Fruit fly (Drosophila melanogaster): ENCODE data around the gene CG6833.
A peak's percentile ranks its signal among the peaks of the same experiment; 100 is the strongest.

Gene CG6833

dm6 chr3L:14004963-14005458, 46.0 kb upstream of the CG6833 start (continued):
- TF ChIP-seq Drgx (GFP tag; IDR thresholded peaks at IDR 0.05) (peak; percentile 99), Myb (GFP tag; optimal IDR thresholded peaks at IDR 0.05) (peak; percentile 86), CG6683 (GFP tag; optimal IDR thresholded peaks at IDR 0.05) (peak; percentile 84), eve (GFP tag; optimal IDR thresholded peaks at IDR 0.05) (no peak), fd96Cb (tag; optimal IDR thresholded peaks at IDR 0.05) (peak; percentile 97), Pdp1 (GFP tag; optimal IDR thresholded peaks at IDR 0.05) (peak; percentile 95 to 96), Meics (GFP tag; optimal IDR thresholded peaks at IDR 0.05) (peak; percentile 94), sens (GFP tag) (peak; percentile 99), dati (GFP tag; IDR thresholded peaks at IDR 0.05) (peak; percentile 88), hb (GFP tag; IDR thresholded peaks at IDR 0.05; ENCODE audit: partially characterized antibody) (no peak), CG9817 (tag; optimal IDR thresholded peaks at IDR 0.05) (peak; percentile 95), emc (GFP tag; optimal IDR thresholded peaks at IDR 0.05) (peak; percentile 89), CG9932 (GFP tag; IDR thresholded peaks at IDR 0.05) (peak; percentile 94), CG11456 (GFP tag; IDR thresholded peaks at IDR 0.05) (peak; percentile 88), Tbp (GFP tag; optimal IDR thresholded peaks at IDR 0.05) (no peak), al (GFP tag; IDR thresholded peaks at IDR 0.05) (peak; percentile 76; the same call in 1 of the 2 replicates), Dip3 (GFP tag; optimal IDR thresholded peaks at IDR 0.05) (peak; percentile 91), Dad (GFP tag; optimal IDR thresholded peaks at IDR 0.05) (peak; percentile 95), CG11085 (GFP tag; IDR thresholded peaks at IDR 0.05) (peak; percentile 87), usp (GFP tag; optimal IDR thresholded peaks at IDR 0.05) (no peak), Hr51 (GFP tag; optimal IDR thresholded peaks at IDR 0.05) (peak; percentile 93 to 96), ranshi (GFP tag; IDR thresholded peaks at IDR 0.05) (peak; percentile 96), CG6689 (GFP tag; IDR thresholded peaks at IDR 0.05) (peak; percentile 93), Hr3 (GFP tag; optimal IDR thresholded peaks at IDR 0.05) (peak; percentile 93), fd64A (GFP tag; optimal IDR thresholded peaks at IDR 0.05) (peak; percentile 91), slbo (GFP tag; IDR thresholded peaks at IDR 0.05) (peak; percentile 98), gsb (GFP tag; IDR thresholded peaks at IDR 0.05) (peak; percentile 83), vnd (GFP tag; IDR thresholded peaks at IDR 0.05; ENCODE audit: partially characterized antibody) (no peak), CG4730 (GFP tag; IDR thresholded peaks at IDR 0.05) (peak; percentile 91), Hmr (GFP tag; optimal IDR thresholded peaks at IDR 0.05) (peak; percentile 95), dmrt11E (tag; optimal IDR thresholded peaks at IDR 0.05) (peak; percentile 67), wdn (GFP tag; IDR thresholded peaks at IDR 0.05) (peak; percentile 87), CG4820 (GFP tag; optimal IDR thresholded peaks at IDR 0.05) (peak; percentile 94), tup (GFP tag; optimal IDR thresholded peaks at IDR 0.05) (peak; percentile 91), az2 (GFP tag; optimal IDR thresholded peaks at IDR 0.05) (peak; percentile 95), CG6813 (GFP tag; optimal IDR thresholded peaks at IDR 0.05) (peak; percentile 93), CG4404 (GFP tag; IDR thresholded peaks at IDR 0.05) (peak; percentile 74), CG11695 (GFP tag; IDR thresholded peaks at IDR 0.05) (peak; percentile 77), lov (optimal IDR thresholded peaks at IDR 0.05) (no peak), lov (GFP tag; IDR thresholded peaks at IDR 0.05) (peak; percentile 90), phol (tag; optimal IDR thresholded peaks at IDR 0.05) (peak; percentile 95), CG9876 (GFP tag; optimal IDR thresholded peaks at IDR 0.05) (peak; percentile 87), E2f2 (GFP tag; IDR thresholded peaks at IDR 0.05) (peak; percentile 78), Dref (GFP tag; IDR thresholded peaks at IDR 0.05) (no peak), cas (GFP tag; IDR thresholded peaks at IDR 0.05) (peak; percentile 83), CG2678 (tag; optimal IDR thresholded peaks at IDR 0.05) (peak; percentile 97), CG12744 (GFP tag; optimal IDR thresholded peaks at IDR 0.05) (peak; percentile 83), CG8089 (GFP tag; optimal IDR thresholded peaks at IDR 0.05) (peak; percentile 91), ro (GFP tag; IDR thresholded peaks at IDR 0.05) (peak; percentile 70), HLH54F (GFP tag; optimal IDR thresholded peaks at IDR 0.05) (peak; percentile 96), p53 (GFP tag; optimal IDR thresholded peaks at IDR 0.05) (peak; percentile 87), CG15696 (tag; optimal IDR thresholded peaks at IDR 0.05) (peak; percentile 68)

Data from whole organism, embryonic.